Fruit fly (Drosophila melanogaster): Measurements from ENCODE around the gene srw.

srw gene

dm6 chr3L:4252862-4253610, 30.2 kb downstream of the srw start (continued):
- TF ChIP-seq CG3919 (GFP tag; optimal IDR thresholded peaks at IDR 0.05) (peak; percentile 25), Sox15 (GFP tag; optimal IDR thresholded peaks at IDR 0.05) (no peak), fd85E (GFP tag; optimal IDR thresholded peaks at IDR 0.05) (no peak), CG11902 (GFP tag; optimal IDR thresholded peaks at IDR 0.05) (no peak), Hr4 (GFP tag; optimal IDR thresholded peaks at IDR 0.05) (no peak), CG10631 (GFP tag; optimal IDR thresholded peaks at IDR 0.05) (peak; percentile 30), Lpt (GFP tag; optimal IDR thresholded peaks at IDR 0.05) (no peak), CG10669 (GFP tag; optimal IDR thresholded peaks at IDR 0.05) (no peak), CG31627 (GFP tag; optimal IDR thresholded peaks at IDR 0.05) (no peak), CG3032 (tag; optimal IDR thresholded peaks at IDR 0.05) (no peak), Hr39 (GFP tag; optimal IDR thresholded peaks at IDR 0.05) (peak; percentile 23), CG6276 (GFP tag; optimal IDR thresholded peaks at IDR 0.05) (no peak), salr (GFP tag; optimal IDR thresholded peaks at IDR 0.05) (no peak), ss (GFP tag; optimal IDR thresholded peaks at IDR 0.05) (peak in 1 of 2 experiments; percentile 6), Smox (GFP tag; optimal IDR thresholded peaks at IDR 0.05) (no peak), CG6163 (GFP tag; IDR thresholded peaks at IDR 0.05) (peak; percentile 33; the same call in 1 of the 3 replicates), CG6808 (GFP tag; optimal IDR thresholded peaks at IDR 0.05) (no peak), pdm3 (GFP tag; optimal IDR thresholded peaks at IDR 0.05) (no peak), fd59A (GFP tag; optimal IDR thresholded peaks at IDR 0.05) (peak; percentile 25), CG9139 (GFP tag; optimal IDR thresholded peaks at IDR 0.05) (no peak), spab (GFP tag; optimal IDR thresholded peaks at IDR 0.05) (peak; percentile 16)

dm6 chr3L:4252121-4252861, 31.0 kb downstream of the srw start:
- TF ChIP-seq lz (GFP tag; optimal IDR thresholded peaks at IDR 0.05) (no peak), CG11294 (GFP tag; IDR thresholded peaks at IDR 0.05) (no peak), dsx (GFP tag; optimal IDR thresholded peaks at IDR 0.05; ENCODE audit: poor library complexity, severe bottlenecking) (peak; percentile 25), Eip75B (GFP tag; optimal IDR thresholded peaks at IDR 0.05) (no peak), CG6163 (GFP tag; IDR thresholded peaks at IDR 0.05) (peak; percentile 53), svp (GFP tag) (no peak), Smox (GFP tag; optimal IDR thresholded peaks at IDR 0.05) (no peak), CG8119 (GFP tag; IDR thresholded peaks at IDR 0.05) (no peak), esn (GFP tag; optimal IDR thresholded peaks at IDR 0.05) (peak; percentile 33), Sox14 (GFP tag; optimal IDR thresholded peaks at IDR 0.05) (no peak), Sox15 (GFP tag; optimal IDR thresholded peaks at IDR 0.05) (no peak), CG1621 (tag; optimal IDR thresholded peaks at IDR 0.05) (no peak), achi (GFP tag; optimal IDR thresholded peaks at IDR 0.05) (no peak)

- TF ChIP-seq svp (GFP tag) (no peak), esn (GFP tag; optimal IDR thresholded peaks at IDR 0.05) (peak; percentile 54), CG3032 (tag; optimal IDR thresholded peaks at IDR 0.05) (peak; percentile 48), CG4318 (GFP tag; optimal IDR thresholded peaks at IDR 0.05) (no peak), Hr38 (GFP tag; optimal IDR thresholded peaks at IDR 0.05) (no peak), CG3919 (GFP tag; optimal IDR thresholded peaks at IDR 0.05) (no peak), Smox (GFP tag; optimal IDR thresholded peaks at IDR 0.05) (no peak), CG15336 (GFP tag; IDR thresholded peaks at IDR 0.05) (peak; percentile 63), fkh (GFP tag; optimal IDR thresholded peaks at IDR 0.05) (no peak), fd59A (GFP tag; optimal IDR thresholded peaks at IDR 0.05) (no peak), dsx (GFP tag; optimal IDR thresholded peaks at IDR 0.05; ENCODE audit: poor library complexity, severe bottlenecking) (no peak), Ets21C (GFP tag; optimal IDR thresholded peaks at IDR 0.05) (no peak), cyc (GFP tag; optimal IDR thresholded peaks at IDR 0.05) (no peak), ss (GFP tag; optimal IDR thresholded peaks at IDR 0.05) (no peak), CG32006 (GFP tag; optimal IDR thresholded peaks at IDR 0.05) (no peak), lz (GFP tag; optimal IDR thresholded peaks at IDR 0.05) (peak; percentile 13), CG16779 (tag; optimal IDR thresholded peaks at IDR 0.05) (no peak), dac (GFP tag; optimal IDR thresholded peaks at IDR 0.05) (no peak), net (GFP tag; optimal IDR thresholded peaks at IDR 0.05) (no peak), eg (GFP tag; IDR thresholded peaks at IDR 0.05) (peak; percentile 74), Eip75B (GFP tag; optimal IDR thresholded peaks at IDR 0.05) (no peak), CG6276 (GFP tag; optimal IDR thresholded peaks at IDR 0.05) (no peak), CG8319 (GFP tag; optimal IDR thresholded peaks at IDR 0.05) (no peak), Eip93F (GFP tag; optimal IDR thresholded peaks at IDR 0.05) (no peak), CG8119 (GFP tag; IDR thresholded peaks at IDR 0.05) (peak; percentile 35; the same call in 2 of the 3 replicates), Met (GFP tag; optimal IDR thresholded peaks at IDR 0.05) (no peak)
Observed at dm6 chr3L:4242428-4242827, 40.9 kb downstream of the srw start, which contains the start of gene pav. Gene pav (plus strand): TSS chr3L:4242734.
